Fruit fly (Drosophila melanogaster) S2 (cell line): ENCODE data around the gene Rcd-1.

ENCODE experiments used
- CG8478 ChIP-seq: fragments of >200 bp; optimal IDR thresholded peaks from 2 replicates; lab custom pipeline; 2018
- CTCF ChIP-seq, 2 experiments: fragments of >200 bp; optimal IDR thresholded peaks; 2 replicates each; lab custom pipeline; 2018

Gene Rcd-1

DNA sequence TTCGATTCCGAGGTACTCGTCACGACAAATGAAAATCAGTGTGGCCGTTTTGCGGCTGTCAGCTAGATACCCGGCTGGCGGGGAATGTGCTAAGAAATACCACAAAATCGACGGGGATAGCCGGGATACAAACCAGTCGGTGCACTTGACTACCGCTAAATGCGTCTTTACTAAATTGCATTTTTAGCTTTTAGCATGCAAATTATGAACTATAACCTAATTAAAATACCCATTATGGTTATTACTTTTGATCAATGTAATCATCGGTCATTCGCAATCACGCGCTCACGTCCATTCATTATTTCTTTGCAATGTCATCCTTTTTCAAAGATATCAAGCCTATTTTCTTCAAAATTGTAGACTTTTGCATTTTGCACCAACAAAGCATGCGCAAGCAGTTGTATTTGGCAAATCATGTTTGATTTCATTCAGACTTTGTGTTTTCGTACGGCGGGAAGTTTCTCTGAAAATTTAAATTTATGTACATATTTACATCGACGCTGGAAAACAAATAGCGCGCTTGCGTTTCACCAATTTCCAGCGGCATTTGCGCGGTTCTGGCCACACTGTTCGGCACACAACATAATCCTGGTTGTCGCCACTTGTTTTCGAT lies at the start of gene Rcd-1:
Gene Rcd-1, plus strand, starts transcription at position 440 of the 613 bp plus-strand sequence.
- TF ChIP-seq CG8478 (lab: Kevin White, UChicago) (no peak), CTCF (optimal IDR thresholded peaks at IDR 0.05; lab: Kevin White, UChicago) (peak; percentile 19 to 48)

- no peak for TF ChIP-seq CG8478 (lab: Kevin White, UChicago)
These were observed 48.5 kb upstream of the Rcd-1 start, which contains the start of gene CG14219 for dm6 chrX:19590070-19590469. Gene CG14219 (minus strand): TSS chrX:19590170.

DNA sequence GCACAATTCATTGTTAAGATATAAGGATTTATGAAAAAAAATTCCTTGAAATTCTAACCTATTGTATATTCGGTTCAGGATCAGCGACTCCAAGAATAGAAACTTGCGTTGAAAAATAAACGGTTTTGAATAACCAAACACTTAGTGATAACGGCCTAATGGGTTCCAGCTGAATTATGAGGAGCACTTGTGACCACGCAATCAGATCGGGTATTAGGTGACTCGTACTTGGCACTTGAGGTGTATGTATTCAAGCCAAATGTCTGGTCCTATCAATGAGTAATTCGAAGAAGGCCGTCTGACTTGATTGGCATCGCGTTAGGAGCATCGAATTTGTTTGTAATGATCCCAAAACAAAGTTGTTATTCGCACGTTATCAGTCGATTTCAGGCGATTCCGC lies 48.0 kb upstream of the Rcd-1 start:
- no peak for TF ChIP-seq CTCF (optimal IDR thresholded peaks at IDR 0.05; lab: Kevin White, UChicago)
- no peak for TF ChIP-seq CG8478 (lab: Kevin White, UChicago)

DNA sequence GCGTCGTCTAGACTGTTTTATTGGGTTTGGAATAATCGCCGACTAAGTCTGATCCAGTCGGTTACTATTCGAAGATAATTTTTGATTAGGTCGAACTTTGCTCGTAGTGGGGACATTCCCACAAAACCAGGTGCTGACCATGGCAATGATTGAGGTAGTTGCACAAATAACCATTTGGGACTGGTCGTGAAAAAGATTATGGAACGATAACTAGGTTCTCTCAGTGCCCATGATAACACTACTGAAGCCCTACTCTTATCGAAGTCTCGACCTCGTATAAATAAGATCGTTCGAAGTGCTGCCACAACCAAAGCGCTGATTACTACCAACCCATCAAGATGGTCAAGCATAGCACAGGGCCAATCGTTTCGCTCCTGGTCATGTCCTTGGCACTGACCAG lies 46.3 kb upstream of the Rcd-1 start, which contains the start of gene CG14205:
Gene CG14205, plus strand, starts transcription at position 301 of the 400 bp plus-strand sequence.
- TF ChIP-seq CTCF (optimal IDR thresholded peaks at IDR 0.05; lab: Kevin White, UChicago), result no peak
- TF ChIP-seq CG8478 (lab: Kevin White, UChicago), result no peak

DNA sequence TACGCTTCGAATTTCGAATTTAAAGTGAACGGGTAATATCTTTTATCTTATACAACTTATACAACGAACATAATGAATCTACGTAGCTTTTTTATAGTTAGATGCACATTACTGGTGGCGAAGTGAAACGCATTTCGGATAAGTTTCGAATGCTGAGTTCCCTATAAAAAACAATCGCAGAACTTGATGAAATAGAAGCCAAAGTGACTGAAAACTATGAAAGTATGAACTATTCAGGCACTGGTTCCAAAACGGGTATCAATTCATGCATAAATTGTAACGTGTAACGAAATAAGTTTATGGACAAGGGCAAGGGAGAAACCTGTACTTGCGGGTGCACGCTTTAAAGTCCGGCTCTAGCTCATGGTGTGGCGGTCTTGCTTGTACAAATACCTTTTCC lies 42.7 kb upstream of the Rcd-1 start:
- TF ChIP-seq CTCF (optimal IDR thresholded peaks at IDR 0.05; lab: Kevin White, UChicago) (no peak), CG8478 (lab: Kevin White, UChicago) (no peak)

DNA sequence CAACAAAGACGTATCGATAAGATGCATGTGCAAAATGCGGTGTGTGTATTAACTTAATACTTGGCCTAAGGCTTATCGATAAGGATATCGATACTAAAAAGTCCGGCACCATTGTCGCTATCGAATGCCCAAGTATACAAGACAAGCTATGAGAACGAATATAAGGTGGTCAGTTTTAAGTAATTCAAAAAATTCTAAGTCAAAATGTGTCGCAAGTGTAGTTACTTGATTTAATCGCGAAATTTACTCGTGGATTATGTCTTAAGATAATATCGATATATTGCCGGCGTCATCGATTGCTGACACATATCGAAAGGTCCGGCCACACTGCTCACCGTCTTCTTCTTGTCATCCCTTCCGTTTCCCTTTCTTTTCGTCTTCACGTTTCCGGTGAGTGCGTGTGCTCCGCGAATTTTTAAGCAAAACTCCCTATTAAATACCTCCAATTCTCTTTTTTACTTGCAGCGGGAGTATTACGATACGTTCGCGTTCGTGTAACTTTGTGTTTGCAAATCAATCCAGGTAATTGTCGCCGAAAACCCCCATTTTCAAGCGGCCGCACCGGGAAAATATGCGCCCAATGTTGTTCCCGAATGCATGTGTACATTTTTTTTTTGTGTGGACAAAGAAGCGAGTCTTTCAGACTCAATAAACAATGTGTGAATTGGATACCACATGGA lies 40.7 kb upstream of the Rcd-1 start, which contains the start of gene RpS10b:
Gene RpS10b, plus strand, starts transcription at position 348 of the 680 bp plus-strand sequence.
- TF ChIP-seq CG8478 (lab: Kevin White, UChicago) (no peak), CTCF (optimal IDR thresholded peaks at IDR 0.05; lab: Kevin White, UChicago) (no peak)

DNA sequence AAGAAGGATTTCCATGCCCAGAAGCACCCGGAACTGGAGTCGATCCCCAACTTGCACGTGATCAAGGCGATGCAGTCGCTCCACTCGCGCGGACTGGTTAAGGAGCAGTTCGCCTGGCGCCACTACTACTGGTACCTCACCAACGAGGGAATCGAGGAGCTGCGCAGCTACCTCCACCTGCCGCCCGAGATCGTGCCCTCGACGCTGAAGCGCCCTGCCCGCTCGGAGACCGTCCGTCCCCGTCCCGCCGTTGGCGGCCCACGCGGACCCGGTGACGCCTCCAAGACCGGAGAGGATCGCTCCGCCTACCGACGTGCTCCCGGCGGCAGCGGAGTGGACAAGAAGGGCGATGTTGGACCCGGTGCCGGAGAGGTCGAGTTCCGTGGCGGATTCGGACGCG lies 40.1 kb upstream of the Rcd-1 start:
- TF ChIP-seq CTCF (optimal IDR thresholded peaks at IDR 0.05; lab: Kevin White, UChicago) (no peak), CG8478 (lab: Kevin White, UChicago) (no peak)

DNA sequence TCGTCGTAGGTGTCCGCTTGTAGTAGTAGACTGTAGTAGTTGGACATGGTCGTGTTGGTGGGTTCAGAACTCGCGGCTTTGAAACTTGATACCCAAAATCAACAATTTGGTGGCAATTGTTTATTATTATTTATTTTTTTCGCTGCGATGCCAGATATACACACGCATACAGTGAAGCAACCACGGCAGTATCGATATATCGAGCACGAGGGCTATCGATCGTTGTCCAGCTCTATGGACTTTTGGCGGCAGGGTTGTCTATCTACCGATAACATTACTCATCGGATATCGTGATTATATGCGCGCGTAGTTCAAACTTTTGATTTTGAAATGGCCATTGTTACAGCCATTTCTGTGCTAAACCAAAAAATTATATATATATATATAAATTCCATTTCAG lies 36.9 kb upstream of the Rcd-1 start, which contains the start of gene CG14220:
Gene CG14220, minus strand, starts transcription at position 208 of the 400 bp plus-strand sequence.
- TF ChIP-seq CTCF (optimal IDR thresholded peaks at IDR 0.05; lab: Kevin White, UChicago), result no peak
- no peak for TF ChIP-seq CG8478 (lab: Kevin White, UChicago)

- TF ChIP-seq CG8478 (lab: Kevin White, UChicago), result no peak
- no peak for TF ChIP-seq CTCF (optimal IDR thresholded peaks at IDR 0.05; lab: Kevin White, UChicago)
These were observed 36.1 kb upstream of the Rcd-1 start for dm6 chrX:19602483-19602882.

- TF ChIP-seq CG8478 (lab: Kevin White, UChicago) (no peak), CTCF (optimal IDR thresholded peaks at IDR 0.05; lab: Kevin White, UChicago) (no peak)
These were observed 34.6 kb upstream of the Rcd-1 start for dm6 chrX:19603953-19604352.

DNA sequence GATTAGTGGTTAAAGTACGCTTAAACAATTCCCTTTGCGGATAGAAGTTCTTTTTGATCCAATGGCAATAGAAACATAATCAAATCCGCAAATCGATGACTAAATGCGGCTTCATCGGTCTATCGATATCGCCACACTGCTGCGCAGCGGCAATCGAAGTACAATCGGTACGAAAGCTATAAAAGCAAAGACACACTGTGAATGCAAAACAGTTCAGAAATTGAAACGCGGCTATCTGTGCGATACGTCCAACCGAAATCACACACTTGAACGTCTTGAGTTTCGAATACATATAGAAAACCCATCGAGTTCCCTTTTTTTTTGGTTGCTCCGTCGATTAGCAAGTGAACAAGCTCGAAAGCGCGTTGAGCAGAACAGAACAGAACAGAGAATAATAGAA lies 33.6 kb upstream of the Rcd-1 start, which contains the start of gene CG14207:
Gene CG14207, plus strand, starts transcription at position 203 of the 400 bp plus-strand sequence.
- TF ChIP-seq CG8478 (lab: Kevin White, UChicago) (no peak), CTCF (optimal IDR thresholded peaks at IDR 0.05; lab: Kevin White, UChicago) (no peak)

DNA sequence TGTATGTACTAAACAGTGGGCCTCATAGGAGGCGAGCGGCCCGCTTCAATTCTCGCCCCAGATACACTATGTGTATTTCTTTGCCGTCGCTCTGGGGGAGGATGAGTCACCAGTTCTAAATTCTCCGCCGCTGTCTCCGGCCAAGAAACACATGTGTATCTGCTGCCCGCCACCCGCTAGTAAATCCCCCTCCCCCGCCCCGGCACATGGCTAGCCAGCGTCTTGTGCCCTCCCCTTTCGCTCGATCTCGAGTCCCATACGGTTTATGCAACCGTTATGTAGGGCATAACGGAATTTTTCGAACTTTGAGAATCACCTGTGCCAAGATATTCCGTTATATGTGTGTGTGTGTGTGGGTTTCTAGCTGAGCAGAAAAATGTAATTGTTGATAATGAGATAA lies 32.7 kb upstream of the Rcd-1 start:
- TF ChIP-seq CG8478 (lab: Kevin White, UChicago) (no peak), CTCF (optimal IDR thresholded peaks at IDR 0.05; lab: Kevin White, UChicago) (no peak)

DNA sequence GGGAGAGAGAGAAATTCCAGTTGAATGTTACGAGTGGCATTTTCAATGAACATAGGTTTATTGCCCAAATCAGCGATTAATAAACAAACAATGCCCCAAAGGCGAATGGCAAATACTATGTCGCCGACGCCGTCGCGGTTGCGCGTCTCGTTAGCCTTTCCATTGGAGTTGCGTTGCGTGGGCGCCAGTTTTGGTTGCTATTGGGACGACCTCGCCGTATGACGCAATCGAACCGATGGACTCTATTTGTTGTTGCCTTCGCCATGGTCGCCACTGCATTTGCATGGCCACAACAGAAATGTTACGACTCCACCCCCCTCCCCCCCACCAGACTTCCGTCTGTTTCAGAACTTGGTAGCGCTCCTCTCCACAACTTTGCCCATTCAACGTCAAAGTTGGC lies 32.0 kb upstream of the Rcd-1 start:
- TF ChIP-seq CTCF (optimal IDR thresholded peaks at IDR 0.05; lab: Kevin White, UChicago) (no peak), CG8478 (lab: Kevin White, UChicago) (no peak)

DNA sequence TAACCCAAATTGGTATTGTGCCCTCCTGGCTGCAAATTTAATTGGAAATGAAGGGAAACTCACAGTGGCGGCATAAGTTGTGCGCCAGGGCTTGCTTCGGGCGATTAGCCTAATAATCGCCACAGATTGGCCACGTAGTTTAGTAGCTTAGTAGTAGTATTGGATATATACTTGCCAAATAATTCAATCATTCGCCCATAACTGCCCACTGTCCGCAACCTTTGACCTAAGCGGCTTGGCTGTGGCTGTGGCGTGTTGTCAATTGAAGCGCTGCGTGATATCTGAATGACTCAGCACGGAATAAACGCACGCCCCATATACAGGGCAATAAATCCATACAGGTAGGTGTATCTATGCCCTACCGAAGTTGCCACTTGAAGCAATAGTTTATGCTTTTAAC lies 31.6 kb upstream of the Rcd-1 start:
- no peak for TF ChIP-seq CTCF (optimal IDR thresholded peaks at IDR 0.05; lab: Kevin White, UChicago)
- no peak for TF ChIP-seq CG8478 (lab: Kevin White, UChicago)

DNA sequence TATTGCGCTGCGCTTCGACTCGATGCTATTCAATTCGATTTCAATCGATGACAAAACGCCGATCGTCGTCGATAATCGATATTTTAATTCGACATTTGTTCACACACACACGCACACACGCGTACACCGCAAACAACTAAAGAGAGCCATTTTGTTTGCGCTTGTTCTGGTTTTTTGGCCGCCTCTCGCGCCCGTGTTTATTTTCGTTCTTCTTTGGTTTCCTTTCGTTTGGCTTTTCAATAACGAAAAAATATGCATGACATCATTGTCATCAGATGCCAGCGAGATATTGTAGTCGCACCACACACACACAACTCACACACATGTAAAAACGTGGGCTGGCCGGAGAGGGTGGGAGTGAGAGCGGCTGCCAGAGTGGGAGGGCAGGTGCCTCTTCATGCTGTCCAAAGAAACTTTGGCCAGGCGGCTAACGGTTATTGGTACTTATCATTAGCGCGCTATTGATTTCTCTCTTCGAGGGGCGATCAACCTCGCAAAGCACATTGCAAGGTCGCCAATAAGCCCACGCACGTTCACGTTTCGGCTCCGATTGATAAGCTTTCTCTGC lies 30.4 kb upstream of the Rcd-1 start:
- TF ChIP-seq CTCF (optimal IDR thresholded peaks at IDR 0.05; lab: Kevin White, UChicago) (no peak), CG8478 (lab: Kevin White, UChicago) (no peak)
